Fruit fly (Drosophila melanogaster): ENCODE measurements around the gene Itgbn.

Gene Itgbn

dm6 chr2L:21051873-21052736, 728 bp upstream of the Itgbn start, which contains the start of gene CG42238 (continued):
- TF ChIP-seq unc-4 (GFP tag; IDR thresholded peaks at IDR 0.05; ENCODE audit: partially characterized antibody) (no peak), Doc2 (GFP tag; IDR thresholded peaks at IDR 0.05) (no peak), pnt (GFP tag; optimal IDR thresholded peaks at IDR 0.05) (no peak), ab (GFP tag; optimal IDR thresholded peaks at IDR 0.05) (no peak), CG14965 (GFP tag; optimal IDR thresholded peaks at IDR 0.05; ENCODE audit: borderline replicate concordance) (no peak), CG15514 (GFP tag; optimal IDR thresholded peaks at IDR 0.05) (peak; percentile 74), Side (GFP tag; optimal IDR thresholded peaks at IDR 0.05) (no peak), CG5180 (GFP tag; optimal IDR thresholded peaks at IDR 0.05) (no peak), CG10209 (GFP tag; optimal IDR thresholded peaks at IDR 0.05) (no peak), Fer3 (tag; optimal IDR thresholded peaks at IDR 0.05) (no peak), dm (GFP tag; optimal IDR thresholded peaks at IDR 0.05) (no peak), CG6854 (GFP tag; optimal IDR thresholded peaks at IDR 0.05) (no peak), gcm2 (GFP tag; optimal IDR thresholded peaks at IDR 0.05) (no peak), ato (GFP tag; IDR thresholded peaks at IDR 0.05; ENCODE audit: partially characterized antibody) (0 out of 2 replicates have a peak, but pooled peaks have one; percentile 39), CG14860 (GFP tag; IDR thresholded peaks at IDR 0.05; ENCODE audit: partially characterized antibody) (no peak), Atf-2 (GFP tag; optimal IDR thresholded peaks at IDR 0.05) (no peak), ci (GFP tag; IDR thresholded peaks at IDR 0.05) (peak; percentile 62; the same call in 2 of the 3 replicates), chm (GFP tag; IDR thresholded peaks at IDR 0.05) (peak; percentile 91), ranshi (GFP tag; IDR thresholded peaks at IDR 0.05) (no peak), CG2889 (GFP tag; IDR thresholded peaks at IDR 0.05) (no peak), CG18599 (GFP tag; optimal IDR thresholded peaks at IDR 0.05) (peak; percentile 3), slbo (GFP tag; IDR thresholded peaks at IDR 0.05) (0 out of 2 replicates have a peak, but pooled peaks have one; percentile 13), NK7.1 (GFP tag; optimal IDR thresholded peaks at IDR 0.05) (no peak), CG1529 (GFP tag; optimal IDR thresholded peaks at IDR 0.05) (no peak), schlank (tag; optimal IDR thresholded peaks at IDR 0.05) (no peak), Lpt (GFP tag; optimal IDR thresholded peaks at IDR 0.05) (no peak), da (GFP tag; optimal IDR thresholded peaks at IDR 0.05) (no peak), aop (GFP tag; IDR thresholded peaks at IDR 0.05) (no peak), CG3726 (GFP tag; IDR thresholded peaks at IDR 0.05) (no peak), sna (GFP tag; IDR thresholded peaks at IDR 0.05; ENCODE audit: partially characterized antibody) (no peak), cad (GFP tag; optimal IDR thresholded peaks at IDR 0.05) (peak; percentile 9), CoRest (tag; optimal IDR thresholded peaks at IDR 0.05) (peak; percentile 24), sens (GFP tag) (peak; percentile 81), CG14014 (GFP tag; IDR thresholded peaks at IDR 0.05) (no peak), NFAT (GFP tag; IDR thresholded peaks at IDR 0.05) (no peak; the same call in 1 of the 2 replicates), wor (GFP tag; IDR thresholded peaks at IDR 0.05) (no peak), CG7357 (GFP tag; IDR thresholded peaks at IDR 0.05) (no peak), sisA (GFP tag; IDR thresholded peaks at IDR 0.05) (peak; percentile 6; the same call in 1 of the 2 replicates), pan (optimal IDR thresholded peaks at IDR 0.05) (no peak), pan (GFP tag; optimal IDR thresholded peaks at IDR 0.05 in 1 of 2, IDR thresholded peaks at IDR 0.05 in 1 of 2) (no peak), esg (GFP tag; conservative IDR thresholded peaks at IDR 0.05) (no peak), CG8089 (GFP tag; optimal IDR thresholded peaks at IDR 0.05) (peak; percentile 26), CG13894 (tag; optimal IDR thresholded peaks at IDR 0.05) (peak; percentile 34), Fer2 (tag; optimal IDR thresholded peaks at IDR 0.05) (no peak), CG12769 (tag; optimal IDR thresholded peaks at IDR 0.05) (peak; percentile 40), CG2202 (tag; optimal IDR thresholded peaks at IDR 0.05) (no peak), CG4282 (GFP tag; optimal IDR thresholded peaks at IDR 0.05) (no peak), CG3407 (GFP tag; optimal IDR thresholded peaks at IDR 0.05) (no peak), CG12391 (tag; optimal IDR thresholded peaks at IDR 0.05) (no peak), Abd-B (GFP tag; optimal IDR thresholded peaks at IDR 0.05) (peak; percentile 29)

Data from whole organism, embryonic.